Worm (Caenorhabditis elegans) whole organism, early embryonic: ENCODE measurements around the gene clec-9.
"Not testable (repeated sequence)": the region's sequence is repeated elsewhere in the genome, so short reads cannot be mapped to it uniquely, and the experiment has no call there.

ENCODE experiments used
- B0310.2 ChIP-seq: sonication (generic microtip); optimal IDR thresholded peaks from 2 replicates; lab custom pipeline; 2016; ENCODE audit warnings: mild to moderate bottlenecking, missing genetic modification characterization, missing compliant biosample characterization
- F13C5.2 ChIP-seq: sonication (generic microtip); optimal IDR thresholded peaks from 2 replicates; lab custom pipeline; 2017; ENCODE audit warnings: mild to moderate bottlenecking, missing genetic modification characterization, inconsistent platforms, missing compliant biosample characterization
- aly-1 ChIP-seq: sonication (generic microtip); optimal IDR thresholded peaks from 2 replicates; lab custom pipeline; 2016; ENCODE audit warnings: missing genetic modification characterization, missing compliant biosample characterization
- ama-1 ChIP-seq: fragments of 150-350 bp; optimal IDR thresholded peaks from 2 replicates; lab custom pipeline; 2014
- ceh-13 ChIP-seq: fragments of 200-800 bp; sonication (Bioruptor generic); optimal IDR thresholded peaks from 2 replicates; lab custom pipeline; 2018; ENCODE audit warnings: mild to moderate bottlenecking, missing genetic modification characterization, missing compliant biosample characterization
- ceh-36 ChIP-seq: sonication (generic microtip); optimal IDR thresholded peaks from 2 replicates; lab custom pipeline; 2016; ENCODE audit warnings: missing genetic modification characterization, inconsistent platforms, missing compliant biosample characterization
- ets-7 ChIP-seq: sonication (generic microtip); optimal IDR thresholded peaks from 2 replicates; lab custom pipeline; 2016; ENCODE audit warnings: missing genotype, missing genetic modification characterization, missing compliant biosample characterization
- flt-1 ChIP-seq: fragments of 200-800 bp; sonication (Bioruptor generic); IDR thresholded peaks from 2 replicates; pipeline ENCODE4 v1.3.6; 2022; ENCODE audit warnings: missing genetic modification characterization, missing compliant biosample characterization
- hmbx-1 ChIP-seq: sonication (generic microtip); optimal IDR thresholded peaks from 2 replicates; lab custom pipeline; 2016; ENCODE audit warnings: mild to moderate bottlenecking, missing genetic modification characterization, missing compliant biosample characterization
- hmg-4 ChIP-seq: fragments of 200-800 bp; sonication (Bioruptor generic); optimal IDR thresholded peaks from 2 replicates; lab custom pipeline; 2018; ENCODE audit warnings: mild to moderate bottlenecking, missing genetic modification characterization, missing compliant biosample characterization
- hnd-1 ChIP-seq: sonication (generic microtip); optimal IDR thresholded peaks from 2 replicates; lab custom pipeline; 2016; ENCODE audit warnings: missing genetic modification characterization, missing compliant biosample characterization
- pes-1 ChIP-seq: fragments of 200-800 bp; sonication (Bioruptor generic); IDR thresholded peaks from 2 replicates; pipeline ENCODE4 v1.3.6; 2022; ENCODE audit warnings: missing genetic modification reagents, missing genetic modification characterization, missing compliant biosample characterization
- scrt-1 ChIP-seq: fragments of 200-800 bp; sonication (Bioruptor generic); IDR thresholded peaks from 2 replicates; pipeline ENCODE4 v1.3.6; 2022; ENCODE audit warnings: missing genetic modification characterization, missing compliant biosample characterization
- sea-1 ChIP-seq: fragments of 200-800 bp; sonication (Bioruptor generic); conservative IDR thresholded peaks from 2 replicates; pipeline ENCODE4 v1.3.6; 2022; ENCODE audit warnings: missing genetic modification characterization, missing compliant biosample characterization
- tbx-11 ChIP-seq: fragments of 200-800 bp; sonication (Bioruptor generic); IDR thresholded peaks from 2 replicates; pipeline ENCODE4 v1.3.6; 2022; ENCODE audit warnings: missing genetic modification characterization, missing compliant biosample characterization
- tbx-37 ChIP-seq: fragments of 200-800 bp; sonication (Bioruptor generic); conservative IDR thresholded peaks from 2 replicates; pipeline ENCODE4 v1.3.6; 2022; ENCODE audit warnings: missing genetic modification reagents, missing genetic modification characterization, missing compliant biosample characterization
- tra-4 ChIP-seq: sonication (generic microtip); optimal IDR thresholded peaks from 2 replicates; lab custom pipeline; 2017; ENCODE audit warnings: missing genetic modification characterization, missing compliant biosample characterization

The clec-9 gene

ce11 chrV:16671190-16671589 is 35.3 kb downstream of the clec-9 start, which contains the start of gene str-61:
Gene str-61, minus strand, starts transcription at chrV:16671290.
- TF ChIP-seq flt-1 (GFP tag; lab: Robert Waterston, UW) (no peak), hmg-4 (GFP tag; lab: Kevin White, UChicago) (no peak), ceh-13 (GFP tag; lab: Kevin White, UChicago) (no peak), B0310.2 (no peak), tbx-11 (GFP tag; lab: Robert Waterston, UW) (no peak), pes-1 (GFP tag; lab: Robert Waterston, UW) (no peak), aly-1 (no peak), ama-1 (no peak), hnd-1 (no peak), tra-4 (tag; lab: Kevin White, UChicago) (no peak), scrt-1 (GFP tag; lab: Robert Waterston, UW) (no peak), ets-7 (tag; lab: Kevin White, UChicago) (no peak), tbx-37 (GFP tag; lab: Robert Waterston, UW) (no peak)

ce11 chrV:16668473-16668872 is 38.0 kb downstream of the clec-9 start, which contains the start of gene F14F8.9:
Gene F14F8.9, minus strand, starts transcription at chrV:16668573.
- TF ChIP-seq sea-1 (GFP tag; lab: Robert Waterston, UW) (no peak), ets-7 (tag; lab: Kevin White, UChicago) (no peak), ceh-13 (GFP tag; lab: Kevin White, UChicago) (no peak), pes-1 (GFP tag; lab: Robert Waterston, UW) (no peak), ceh-36 (no peak), hmbx-1 (no peak), flt-1 (GFP tag; lab: Robert Waterston, UW) (no peak), hnd-1 (no peak), scrt-1 (GFP tag; lab: Robert Waterston, UW) (no peak), tbx-37 (GFP tag; lab: Robert Waterston, UW) (no peak), aly-1 (no peak), F13C5.2 (tag; lab: Kevin White, UChicago) (no peak), ama-1 (no peak), tra-4 (tag; lab: Kevin White, UChicago) (no peak)

- TF ChIP-seq ceh-13 (GFP tag; lab: Kevin White, UChicago) (no peak), tra-4 (tag; lab: Kevin White, UChicago) (no peak), tbx-37 (GFP tag; lab: Robert Waterston, UW) (no peak), F13C5.2 (tag; lab: Kevin White, UChicago) (no peak), hmbx-1 (no peak), sea-1 (GFP tag; lab: Robert Waterston, UW) (no peak), flt-1 (GFP tag; lab: Robert Waterston, UW) (no peak)
These were observed 39.8 kb downstream of the clec-9 start, which contains the start of gene F14F8.14 for ce11 chrV:16666647-16667046. Gene F14F8.14, minus strand, starts transcription at chrV:16666747.

ce11 chrV:16660816-16661215 is 45.6 kb downstream of the clec-9 start, which contains the start of gene Y70C5B.2:
Gene Y70C5B.2, minus strand, starts transcription at chrV:16660916.
- TF ChIP-seq ceh-13 (GFP tag; lab: Kevin White, UChicago); tbx-11 (GFP tag; lab: Robert Waterston, UW); scrt-1 (GFP tag; lab: Robert Waterston, UW): not testable (repeated sequence)
